Fruit fly (Drosophila melanogaster) whole organism, embryonic: ENCODE measurements around the gene CG31467.

Experiments used
- Atf3 ChIP-seq: fragments of 200-800 bp; sonication (Bioruptor generic); optimal IDR thresholded peaks from 3 replicates; lab custom pipeline; 2016; ENCODE audit warnings: missing biosample characterization, missing genetic modification characterization
- CG10274 ChIP-seq: fragments of 200-800 bp; sonication (Bioruptor generic); optimal IDR thresholded peaks from 3 replicates; lab custom pipeline; 2017; ENCODE audit warnings: missing biosample characterization, mild to moderate bottlenecking, missing genetic modification characterization
- CG10321 ChIP-seq: fragments of 200-800 bp; sonication (Bioruptor generic); IDR thresholded peaks from 2 replicates; pipeline ENCODE4 v1.3.6; 2022; ENCODE audit warnings: missing biosample characterization, missing genetic modification characterization
- CG10959 ChIP-seq: fragments of 200-800 bp; sonication (Bioruptor generic); IDR thresholded peaks from 2 replicates; pipeline ENCODE4 v1.3.6; 2022; ENCODE audit warnings: missing biosample characterization, missing genetic modification characterization
- CG11398 ChIP-seq: fragments of 200-800 bp; sonication (Bioruptor generic); optimal IDR thresholded peaks from 2 replicates; lab custom pipeline; 2016; ENCODE audit warnings: missing biosample characterization, missing genetic modification characterization
- CG12219 ChIP-seq: fragments of 200-800 bp; sonication (Bioruptor generic); optimal IDR thresholded peaks from 3 replicates; lab custom pipeline; 2018; ENCODE audit warnings: missing biosample characterization, mild to moderate bottlenecking, missing genetic modification characterization
- CG13894 ChIP-seq: fragments of 200-800 bp; sonication (Bioruptor generic); optimal IDR thresholded peaks from 3 replicates; lab custom pipeline; 2018; ENCODE audit warnings: missing biosample characterization, mild to moderate bottlenecking, missing genetic modification characterization, moderate library complexity
- CG18011 ChIP-seq: fragments of 200-800 bp; sonication (Bioruptor generic); optimal IDR thresholded peaks from 2 replicates; lab custom pipeline; 2017; ENCODE audit warnings: missing biosample characterization, missing genetic modification characterization, mild to moderate bottlenecking, moderate library complexity, missing genotype
- CG2199 ChIP-seq: fragments of 200-800 bp; sonication (Bioruptor generic); IDR thresholded peaks from 3 replicates; pipeline ENCODE4 v1.3.6; 2022; ENCODE audit warnings: missing biosample characterization, missing genetic modification characterization
- CG32772 ChIP-seq: fragments of 200-800 bp; sonication (Bioruptor generic); IDR thresholded peaks from 2 replicates; pipeline ENCODE4 v1.3.6; 2022; ENCODE audit warnings: missing biosample characterization, missing genetic modification characterization
- CG34422 ChIP-seq: fragments of 200-800 bp; sonication (Bioruptor generic); IDR thresholded peaks from 3 replicates; pipeline ENCODE4 v1.3.6; 2022; ENCODE audit warnings: missing biosample characterization, missing genetic modification characterization
- CG3847 ChIP-seq: fragments of 200-800 bp; sonication (Bioruptor generic); IDR thresholded peaks from 2 replicates; pipeline ENCODE4 v1.3.6; 2022; ENCODE audit warnings: missing biosample characterization, missing genetic modification characterization
- CG4328 ChIP-seq: fragments of 200-800 bp; sonication (Bioruptor generic); optimal IDR thresholded peaks from 3 replicates; lab custom pipeline; 2017; ENCODE audit warnings: missing biosample characterization, missing genetic modification reagents, missing genetic modification characterization
- CG43689 ChIP-seq: fragments of 200-800 bp; sonication (Bioruptor generic); IDR thresholded peaks from 2 replicates; pipeline ENCODE4 v1.3.6; 2022; ENCODE audit warnings: missing biosample characterization, missing genetic modification characterization
- CG4730 ChIP-seq: fragments of 200-800 bp; sonication (Bioruptor generic); IDR thresholded peaks from 2 replicates; pipeline ENCODE4 v1.3.6; 2022; ENCODE audit warnings: missing biosample characterization, missing genetic modification characterization
- CG6175 ChIP-seq: fragments of 200-800 bp; sonication (Bioruptor generic); IDR thresholded peaks from 3 replicates; pipeline ENCODE4 v1.3.6; 2022; ENCODE audit warnings: missing biosample characterization, missing genetic modification characterization
- CG6254 ChIP-seq: fragments of 200-800 bp; sonication (Bioruptor generic); optimal IDR thresholded peaks from 3 replicates; lab custom pipeline; 2017; ENCODE audit warnings: mild to moderate bottlenecking, missing biosample characterization, missing genetic modification reagents, missing genetic modification characterization
- CG6654 ChIP-seq: fragments of 200-800 bp; sonication (Bioruptor generic); optimal IDR thresholded peaks from 2 replicates; lab custom pipeline; 2017; ENCODE audit warnings: missing biosample characterization, mild to moderate bottlenecking, missing genetic modification characterization
- CG7963 ChIP-seq: fragments of 200-800 bp; sonication (Bioruptor generic); IDR thresholded peaks from 3 replicates; pipeline ENCODE4 v1.3.6; 2022; ENCODE audit warnings: missing biosample characterization, missing genetic modification characterization; ENCODE audit not compliant: partially characterized antibody
- CG7987 ChIP-seq: fragments of 200-800 bp; sonication (Bioruptor generic); optimal IDR thresholded peaks from 2 replicates; lab custom pipeline; 2018; ENCODE audit warnings: missing biosample characterization, mild to moderate bottlenecking, missing genetic modification characterization, moderate library complexity
- CG9437 ChIP-seq: fragments of 200-800 bp; sonication (Bioruptor generic); optimal IDR thresholded peaks from 2 replicates; lab custom pipeline; 2018; ENCODE audit warnings: missing biosample characterization, mild to moderate bottlenecking, missing genetic modification characterization
- CG9876 ChIP-seq: fragments of 200-800 bp; sonication (Bioruptor generic); optimal IDR thresholded peaks from 2 replicates; lab custom pipeline; 2016; ENCODE audit warnings: missing biosample characterization, missing genetic modification characterization
- CHES-1-like ChIP-seq: fragments of 200-800 bp; sonication (Bioruptor generic); optimal IDR thresholded peaks from 2 replicates; lab custom pipeline; 2016; ENCODE audit warnings: missing biosample characterization, missing genetic modification characterization
- CkIIα-i1 ChIP-seq: fragments of 200-800 bp; sonication (Bioruptor generic); IDR thresholded peaks from 2 replicates; pipeline ENCODE4 v1.3.6; 2022; ENCODE audit warnings: missing biosample characterization, missing genetic modification characterization
- Drgx ChIP-seq: fragments of 200-800 bp; sonication (Bioruptor generic); IDR thresholded peaks from 2 replicates; pipeline ENCODE4 v1.3.6; 2022; ENCODE audit warnings: missing biosample characterization, missing genetic modification characterization
- Hand ChIP-seq: fragments of 200-800 bp; sonication (Bioruptor generic); optimal IDR thresholded peaks from 2 replicates; lab custom pipeline; 2017; ENCODE audit warnings: mild to moderate bottlenecking, missing biosample characterization, missing genetic modification reagents, missing genetic modification characterization
- Hmr ChIP-seq: fragments of 200-800 bp; sonication (Bioruptor generic); optimal IDR thresholded peaks from 3 replicates; lab custom pipeline; 2017; ENCODE audit warnings: mild to moderate bottlenecking, missing biosample characterization, missing genetic modification reagents, missing genetic modification characterization
- Hr51 ChIP-seq, 2 experiments: fragments of 200-800 bp; sonication (Bioruptor generic); optimal IDR thresholded peaks; 2 replicates in 1 of 2; 3 replicates in 1 of 2; lab custom pipeline; 2016 to 2018; ENCODE audit warnings: missing biosample characterization in 2 of 2, missing genetic modification characterization in 2 of 2, mild to moderate bottlenecking in 1 of 2, moderate library complexity in 1 of 2
- MESR4 ChIP-seq: fragments of 200-800 bp; sonication (Bioruptor generic); optimal IDR thresholded peaks from 2 replicates; lab custom pipeline; 2018; ENCODE audit warnings: missing biosample characterization, mild to moderate bottlenecking, missing genetic modification characterization, moderate library complexity
- Max ChIP-seq: fragments of 200-800 bp; sonication (Bioruptor generic); optimal IDR thresholded peaks from 2 replicates; lab custom pipeline; 2016; ENCODE audit warnings: missing biosample characterization, mild to moderate bottlenecking, missing genetic modification characterization
- Meics ChIP-seq: fragments of 200-800 bp; sonication (Bioruptor generic); optimal IDR thresholded peaks from 2 replicates; lab custom pipeline; 2017; ENCODE audit warnings: missing biosample characterization, mild to moderate bottlenecking, missing genetic modification characterization
- Oaz ChIP-seq: fragments of 200-800 bp; sonication (Bioruptor generic); IDR thresholded peaks from 2 replicates; pipeline ENCODE4 v1.3.6; 2022; ENCODE audit warnings: missing biosample characterization, missing genetic modification characterization
- ewg ChIP-seq: fragments of 200-800 bp; sonication (Bioruptor generic); optimal IDR thresholded peaks from 3 replicates; lab custom pipeline; 2017; ENCODE audit warnings: mild to moderate bottlenecking, missing biosample characterization, missing genetic modification reagents, missing genetic modification characterization
- gce ChIP-seq: fragments of 200-800 bp; sonication (Bioruptor generic); IDR thresholded peaks from 3 replicates; pipeline ENCODE4 v1.3.6; 2022; ENCODE audit warnings: missing biosample characterization, missing genetic modification characterization
- gcm ChIP-seq: fragments of 200-800 bp; sonication (Bioruptor generic); optimal IDR thresholded peaks from 2 replicates; lab custom pipeline; 2019; ENCODE audit warnings: missing biosample characterization, mild to moderate bottlenecking, missing genetic modification characterization, moderate library complexity
- gem ChIP-seq: fragments of 200-800 bp; sonication (Bioruptor generic); optimal IDR thresholded peaks from 2 replicates; lab custom pipeline; 2019; ENCODE audit warnings: missing biosample characterization, mild to moderate bottlenecking, missing genetic modification characterization, moderate library complexity
- lmd ChIP-seq: fragments of 200-800 bp; sonication (Bioruptor generic); IDR thresholded peaks from 2 replicates; pipeline ENCODE4 v1.3.6; 2022; ENCODE audit warnings: missing biosample characterization, missing genetic modification characterization
- lola ChIP-seq, 3 experiments: fragments of >200 bp in 2 of 3; fragments of 200-800 bp in 1 of 3; sonication (Bioruptor generic) in 1 of 3; optimal IDR thresholded peaks; 2 replicates each; lab custom pipeline; 2017 to 2019; ENCODE audit warnings: missing biosample characterization in 3 of 3, missing genetic modification characterization in 3 of 3, mild to moderate bottlenecking in 1 of 3, moderate library complexity in 1 of 3
- nom ChIP-seq: fragments of 200-800 bp; sonication (Bioruptor generic); optimal IDR thresholded peaks from 2 replicates; lab custom pipeline; 2017; ENCODE audit warnings: missing biosample characterization, missing genetic modification characterization, mild to moderate bottlenecking, moderate library complexity, missing genetic modification reagents
- onecut ChIP-seq: fragments of 200-800 bp; sonication (Bioruptor generic); IDR thresholded peaks from 2 replicates; pipeline ENCODE4 v1.3.6; 2022; ENCODE audit warnings: missing biosample characterization, missing genetic modification characterization
- pb ChIP-seq: fragments of 200-800 bp; sonication (Bioruptor generic); optimal IDR thresholded peaks from 3 replicates; lab custom pipeline; 2016; ENCODE audit warnings: missing biosample characterization, missing genetic modification characterization
- pnt ChIP-seq: fragments of 200-800 bp; sonication (Bioruptor generic); optimal IDR thresholded peaks from 3 replicates; lab custom pipeline; 2016; ENCODE audit warnings: missing biosample characterization, missing genetic modification characterization
- sens ChIP-seq: fragments of 200-800 bp; sonication (Bioruptor generic); peaks from one replicate; lab custom pipeline; 2016; ENCODE audit warnings: missing biosample characterization, missing genetic modification characterization
- tgo ChIP-seq: fragments of 200-800 bp; sonication (Bioruptor generic); IDR thresholded peaks from 3 replicates; pipeline ENCODE4 v1.3.6; 2022; ENCODE audit warnings: missing biosample characterization, missing genetic modification characterization
- tll ChIP-seq, 2 experiments: fragments of 200-800 bp in 1 of 2; fragments of >200 bp in 1 of 2; sonication (Bioruptor generic) in 1 of 2; optimal IDR thresholded peaks; 2 replicates each; lab custom pipeline; 2017 to 2019; ENCODE audit warnings: missing biosample characterization in 2 of 2, missing genetic modification characterization in 2 of 2, mild to moderate bottlenecking in 1 of 2, moderate library complexity in 1 of 2
- trem ChIP-seq: fragments of 200-800 bp; optimal IDR thresholded peaks from 3 replicates; lab custom pipeline; 2019; ENCODE audit warnings: missing biosample characterization, mild to moderate bottlenecking, missing genetic modification characterization, moderate library complexity
- ttk ChIP-seq: fragments of 200-800 bp; sonication (Bioruptor generic); IDR thresholded peaks from 2 replicates; pipeline ENCODE4 v2.1.2; 2022; ENCODE audit warnings: missing biosample characterization, missing genetic modification characterization
- usp ChIP-seq: fragments of >200 bp; optimal IDR thresholded peaks from 2 replicates; lab custom pipeline; 2017; ENCODE audit warnings: missing biosample characterization, missing genetic modification characterization
- vfl ChIP-seq: fragments of 200-800 bp; sonication (Bioruptor generic); optimal IDR thresholded peaks from 2 replicates; lab custom pipeline; 2016; ENCODE audit warnings: missing biosample characterization, missing genetic modification characterization
- wek ChIP-seq: fragments of 200-800 bp; sonication (Bioruptor generic); optimal IDR thresholded peaks from 3 replicates; lab custom pipeline; 2018; ENCODE audit warnings: missing biosample characterization, mild to moderate bottlenecking, missing genetic modification characterization, moderate library complexity
- zf30C ChIP-seq: fragments of 200-800 bp; sonication (Bioruptor generic); optimal IDR thresholded peaks from 3 replicates; lab custom pipeline; 2018; ENCODE audit warnings: missing biosample characterization, mild to moderate bottlenecking, missing genetic modification characterization

Gene CG31467

dm6 chr3R:10681682-10681962, 25.0 kb downstream of the CG31467 start (continued):
- TF ChIP-seq CG9437 (GFP tag; lab: Kevin White, UChicago) (no peak), gce (peak; percentile 75; the same call in 1 of the 3 replicates), CG3847 (peak; percentile 39), Hand (GFP tag; lab: Kevin White, UChicago) (no peak), CG13894 (tag; lab: Kevin White, UChicago) (no peak), pb (GFP tag; lab: Kevin White, UChicago) (no peak), CG4328 (GFP tag; lab: Kevin White, UChicago) (no peak), CG18011 (no peak), Meics (GFP tag; lab: Kevin White, UChicago) (no peak), CG10274 (GFP tag; lab: Kevin White, UChicago) (no peak), CG4730 (GFP tag; lab: Robert Waterston, UW) (peak; percentile 50), tgo (peak; percentile 59; the same call in 2 of the 3 replicates), ewg (GFP tag; lab: Kevin White, UChicago) (no peak), Drgx (peak; percentile 61), wek (GFP tag; lab: Kevin White, UChicago) (no peak), usp (GFP tag; lab: Kevin White, UChicago) (no peak), CG9876 (no peak), trem (tag; lab: Kevin White, UChicago) (no peak), Atf3 (no peak), Oaz (GFP tag; lab: Robert Waterston, UW) (no peak), CG7987 (GFP tag; lab: Kevin White, UChicago) (peak; percentile 12), vfl (GFP tag; lab: Kevin White, UChicago) (no peak), CG7963 (GFP tag; lab: Robert Waterston, UW) (no peak), zf30C (peak; percentile 85), CG11398 (GFP tag; lab: Kevin White, UChicago) (no peak), gem (peak; percentile 39), Hr51 (GFP tag; optimal IDR thresholded peaks at IDR 0.05; lab: Kevin White, UChicago) (peak in 1 of 2 experiments; percentile 49), gcm (GFP tag; lab: Kevin White, UChicago) (no peak), CG10321 (GFP tag; lab: Robert Waterston, UW) (0 out of 2 replicates have a peak, but pooled peaks have one; percentile 33), CG6254 (GFP tag; lab: Kevin White, UChicago) (peak; percentile 43), lola (GFP tag; optimal IDR thresholded peaks at IDR 0.05; lab: Kevin White, UChicago) (no peak), onecut (GFP tag; lab: Robert Waterston, UW) (peak; percentile 2; the same call in 1 of the 2 replicates), sens (GFP tag; lab: Kevin White, UChicago) (no peak), Hmr (GFP tag; lab: Kevin White, UChicago) (no peak), MESR4 (GFP tag; lab: Kevin White, UChicago) (no peak), CG6654 (GFP tag; lab: Kevin White, UChicago) (peak; percentile 13), CG12219 (GFP tag; lab: Kevin White, UChicago) (peak; percentile 18), nom (no peak), tll (GFP tag; optimal IDR thresholded peaks at IDR 0.05; lab: Kevin White, UChicago) (no peak), CG34422 (GFP tag; lab: Robert Waterston, UW) (peak; percentile 37; the same call in 1 of the 3 replicates), CG10959 (peak; percentile 41; the same call in 1 of the 2 replicates), ttk (GFP tag; lab: Robert Waterston, UW) (peak; percentile 59; the same call in 1 of the 2 replicates), CG2199 (GFP tag; lab: Robert Waterston, UW) (peak; percentile 80; the same call in 1 of the 3 replicates), Max (no peak), CHES-1-like (no peak), CkIIα-i1 (no peak), CG32772 (peak; percentile 57; the same call in 1 of the 2 replicates), CG43689 (GFP tag; lab: Robert Waterston, UW) (no peak), pnt (GFP tag; lab: Kevin White, UChicago) (no peak), CG6175 (GFP tag; lab: Robert Waterston, UW) (no peak), lmd (GFP tag; lab: Robert Waterston, UW) (peak; percentile 52)
